Worm (Caenorhabditis elegans): Measurements from ENCODE around the gene cest-35.2.
A peak's percentile ranks its signal among the peaks of the same experiment; 100 is the strongest.

DNA sequence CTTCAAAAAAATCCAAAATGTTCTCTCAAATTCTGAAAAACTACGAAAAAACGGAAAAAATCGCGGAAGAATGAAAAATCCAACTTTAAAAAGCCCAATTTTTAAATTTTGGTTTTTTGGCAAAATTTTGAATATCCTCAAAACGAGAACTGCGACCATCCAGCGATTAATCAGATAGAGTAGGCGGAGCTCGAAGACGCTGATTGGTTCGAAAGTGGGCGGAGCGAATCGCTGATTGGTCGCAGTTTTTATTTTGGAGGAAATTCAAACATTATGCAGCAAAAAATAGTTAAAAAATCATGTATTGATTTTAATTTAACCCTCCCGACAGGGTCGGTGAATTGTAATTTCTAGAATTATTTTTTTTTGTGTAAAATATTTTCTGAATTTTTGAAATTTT is 23.3 kb downstream of the cest-35.2 start:
- TF ChIP-seq mec-3 (tag; optimal IDR thresholded peaks at IDR 0.05; ENCODE audit: borderline replicate concordance) (no peak), C08G9.2 (tag; optimal IDR thresholded peaks at IDR 0.05) (no peak), pax-1 (tag; optimal IDR thresholded peaks at IDR 0.05) (no peak), fkh-6 (tag; optimal IDR thresholded peaks at IDR 0.05) (no peak), nfya-1 (tag; optimal IDR thresholded peaks at IDR 0.05) (peak; percentile 92), ets-4 (tag; optimal IDR thresholded peaks at IDR 0.05) (no peak), ceh-2 (tag; optimal IDR thresholded peaks at IDR 0.05) (no peak), C38D4.7 (GFP tag; optimal IDR thresholded peaks at IDR 0.05) (no peak), dve-1 (tag; optimal IDR thresholded peaks at IDR 0.05) (no peak), odd-2 (tag; optimal IDR thresholded peaks at IDR 0.05) (no peak), ceh-9 (tag; optimal IDR thresholded peaks at IDR 0.05) (no peak), sox-4 (tag; optimal IDR thresholded peaks at IDR 0.05) (no peak), nhr-11 (tag; optimal IDR thresholded peaks at IDR 0.05) (no peak)

All from whole organism, late embryonic.